Worm (Caenorhabditis elegans) whole organism, L2 larva: ENCODE measurements around the gene aexr-1.
A peak's percentile ranks its signal among the peaks of the same experiment; 100 is the strongest.

Experiments used
- ZK546.5 ChIP-seq: sonication (generic microtip); optimal IDR thresholded peaks from 2 replicates; lab custom pipeline; 2017; ENCODE audit warnings: missing biosample characterization, missing genetic modification characterization
- aly-2 ChIP-seq: fragments of 150-350 bp; optimal IDR thresholded peaks from 2 replicates; lab custom pipeline; 2014; ENCODE audit warnings: missing biosample characterization, missing genetic modification characterization
- ama-1 ChIP-seq: fragments of 150-350 bp; optimal IDR thresholded peaks from 2 replicates; lab custom pipeline; 2018; ENCODE audit warnings: inconsistent platforms
- fos-1 ChIP-seq: fragments of 150-350 bp; optimal IDR thresholded peaks from 2 replicates; lab custom pipeline; 2014; ENCODE audit warnings: missing biosample characterization, missing genetic modification characterization
- nhr-11 ChIP-seq: fragments of 150-350 bp; optimal IDR thresholded peaks from 2 replicates; lab custom pipeline; 2014; ENCODE audit warnings: missing biosample characterization, missing genetic modification characterization
- nhr-77 ChIP-seq: fragments of 150-350 bp; optimal IDR thresholded peaks from 2 replicates; lab custom pipeline; 2014; ENCODE audit warnings: missing biosample characterization, missing genetic modification characterization
- sma-9 ChIP-seq, 2 experiments: fragments of 150-350 bp in 1 of 2; sonication (generic microtip) in 1 of 2; optimal IDR thresholded peaks; 2 replicates each; lab custom pipeline; 2014 to 2016; ENCODE audit warnings: missing genetic modification characterization in 2 of 2, mild to moderate bottlenecking in 1 of 2, missing biosample characterization in 1 of 2, missing compliant biosample characterization in 1 of 2, missing genetic modification reagents in 1 of 2, moderate library complexity in 1 of 2
- snpc-4 ChIP-seq: fragments of 150-350 bp; optimal IDR thresholded peaks from 2 replicates; lab custom pipeline; 2014; ENCODE audit warnings: missing biosample characterization, missing genetic modification characterization
- unc-62 ChIP-seq: fragments of 150-350 bp; optimal IDR thresholded peaks from 2 replicates; lab custom pipeline; 2014; ENCODE audit warnings: missing biosample characterization, missing genetic modification reagents, missing genetic modification characterization
- ztf-11 ChIP-seq: sonication (generic microtip); optimal IDR thresholded peaks from 2 replicates; lab custom pipeline; 2017; ENCODE audit warnings: missing biosample characterization, missing genetic modification characterization
- ztf-4 ChIP-seq: fragments of 150-350 bp; optimal IDR thresholded peaks from 2 replicates; lab custom pipeline; 2014; ENCODE audit warnings: missing biosample characterization, missing genetic modification characterization

ce11 chrX:6671717-6672116 lies 36.6 kb upstream of the aexr-1 start:
- TF ChIP-seq sma-9 (GFP tag; optimal IDR thresholded peaks at IDR 0.05; lab: Kevin White, UChicago) (peak; percentile 21), sma-9 (tag; optimal IDR thresholded peaks at IDR 0.05; lab: Kevin White, UChicago) (no peak), snpc-4 (no peak), ama-1 (lab: Kevin White, UChicago) (no peak), fos-1 (tag; lab: Kevin White, UChicago) (no peak), ztf-11 (no peak), unc-62 (no peak), nhr-77 (tag; lab: Kevin White, UChicago) (no peak), ztf-4 (no peak), nhr-11 (tag; lab: Kevin White, UChicago) (no peak), ZK546.5 (tag; lab: Kevin White, UChicago) (no peak), aly-2 (tag; lab: Kevin White, UChicago) (no peak)
